Worm (Caenorhabditis elegans) whole organism, young adult: ENCODE results near the gene F42G4.5.
"Not testable (repeated sequence)": the region's sequence is repeated elsewhere in the genome, so short reads cannot be mapped to it uniquely, and the experiment has no call there.

Experiments
- F52B5.7 ChIP-seq: sonication (generic microtip); optimal IDR thresholded peaks from 2 replicates; lab custom pipeline; 2016; ENCODE audit warnings: mild to moderate bottlenecking, missing genetic modification characterization, missing compliant biosample characterization
- K11D2.4 ChIP-seq: fragments of 200-800 bp; sonication (Bioruptor generic); IDR thresholded peaks from 2 replicates; pipeline ENCODE4 v1.3.6; 2022; ENCODE audit warnings: missing genetic modification reagents, missing genetic modification characterization, missing compliant biosample characterization
- ama-1 ChIP-seq, 3 experiments: fragments of 150-350 bp in 1 of 3; sonication (generic microtip) in 2 of 3; optimal IDR thresholded peaks; 2 replicates each; lab custom pipeline; 2014 to 2018; ENCODE audit warnings: missing biosample characterization in 2 of 3, missing genetic modification characterization in 2 of 3, missing genetic modification reagents in 2 of 3
- bed-2 ChIP-seq: fragments of 200-800 bp; sonication (Bioruptor generic); IDR thresholded peaks from 2 replicates; pipeline ENCODE4 v1.3.6; 2022; ENCODE audit warnings: missing genetic modification reagents, missing genetic modification characterization, missing compliant biosample characterization
- efl-1 ChIP-seq: fragments of 150-350 bp; optimal IDR thresholded peaks from 2 replicates; lab custom pipeline; 2014; ENCODE audit warnings: missing biosample characterization, missing genetic modification reagents, missing genetic modification characterization
- fkh-3 ChIP-seq: sonication (generic microtip); optimal IDR thresholded peaks from 2 replicates; lab custom pipeline; 2016; ENCODE audit warnings: mild to moderate bottlenecking, missing genetic modification characterization, missing compliant biosample characterization
- lin-40 ChIP-seq: sonication (generic microtip); optimal IDR thresholded peaks from 2 replicates; lab custom pipeline; 2016; ENCODE audit warnings: missing genetic modification characterization, mild to moderate bottlenecking, missing compliant biosample characterization, missing genotype, missing genetic modification reagents
- pha-4 ChIP-seq: fragments of 150-350 bp; sonication (generic microtip); optimal IDR thresholded peaks from 2 replicates; lab custom pipeline; 2014; ENCODE audit warnings: missing biosample characterization, missing genetic modification reagents, missing genetic modification characterization
- tbp1 ChIP-seq: fragments of 200-800 bp; sonication (Bioruptor generic); optimal IDR thresholded peaks from 2 replicates; lab custom pipeline; 2018; ENCODE audit warnings: mild to moderate bottlenecking, missing genetic modification characterization, missing compliant biosample characterization
- unc-62 ChIP-seq: fragments of 150-350 bp; optimal IDR thresholded peaks from 2 replicates; lab custom pipeline; 2014; ENCODE audit warnings: missing biosample characterization, missing genetic modification reagents, missing genetic modification characterization
- zim-3 ChIP-seq: sonication (generic microtip); optimal IDR thresholded peaks from 2 replicates; lab custom pipeline; 2017; ENCODE audit warnings: mild to moderate bottlenecking, missing genetic modification characterization, moderate library complexity, missing compliant biosample characterization

DNA sequence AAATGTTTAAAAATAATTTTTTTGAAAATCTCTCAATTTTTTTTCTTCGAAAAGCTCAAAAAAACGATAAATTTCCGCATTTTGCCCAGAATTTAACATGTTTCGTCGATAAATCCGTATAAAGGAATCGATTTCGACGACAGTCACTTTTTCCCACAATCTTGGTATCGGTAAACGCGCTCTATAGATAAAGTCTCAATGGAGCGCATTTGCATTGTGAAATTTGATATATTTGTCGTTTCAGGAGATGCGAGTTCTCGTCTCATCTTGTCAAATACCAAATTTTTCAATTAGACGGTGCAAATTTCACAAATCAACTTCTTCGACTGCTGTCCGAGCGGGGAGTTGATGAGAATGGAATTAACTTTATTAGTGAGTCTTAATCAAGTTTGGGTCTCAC is 34.1 kb upstream of the F42G4.5 start:
- TF ChIP-seq pha-4 (tag; lab: Kevin White, UChicago); zim-3 (tag; lab: Kevin White, UChicago); F52B5.7 (tag; lab: Kevin White, UChicago); tbp1 (GFP tag; lab: Kevin White, UChicago); ama-1 (optimal IDR thresholded peaks at IDR 0.05; lab: Kevin White, UChicago); ama-1 (GFP tag; optimal IDR thresholded peaks at IDR 0.05; lab: Kevin White, UChicago); fkh-3 (tag; lab: Kevin White, UChicago); efl-1; unc-62; K11D2.4 (GFP tag; lab: Robert Waterston, UW); lin-40 (tag; lab: Kevin White, UChicago); bed-2 (GFP tag; lab: Robert Waterston, UW): not testable (repeated sequence)
